Fruit fly (Drosophila melanogaster): ENCODE data around the gene CG45690.

- TF ChIP-seq Bdp1 (GFP tag; optimal IDR thresholded peaks at IDR 0.05) (peak; percentile 7), CG30431 (GFP tag; optimal IDR thresholded peaks at IDR 0.05) (peak; percentile 21), vnd (GFP tag; IDR thresholded peaks at IDR 0.05; ENCODE audit: partially characterized antibody) (no peak), CG14014 (GFP tag; IDR thresholded peaks at IDR 0.05) (peak; percentile 91), nau (GFP tag; optimal IDR thresholded peaks at IDR 0.05) (peak; percentile 43), sna (GFP tag; IDR thresholded peaks at IDR 0.05; ENCODE audit: partially characterized antibody) (no peak)
Measured at dm6 chr2L:10665603-10666002, 7.5 kb downstream of the CG45690 start.

Data from whole organism, embryonic.